Worm (Caenorhabditis elegans): ENCODE data around the gene aakb-2.
A peak's percentile ranks its signal among the peaks of the same experiment; 100 is the strongest.

Gene aakb-2

ce11 chrIII:11286069-11286468 is 49.1 kb downstream of the aakb-2 start (continued):
- TF ChIP-seq F52B5.7 (tag; optimal IDR thresholded peaks at IDR 0.05) (no peak), F57A8.1 (GFP tag; optimal IDR thresholded peaks at IDR 0.05) (no peak), D2030.7 (GFP tag; IDR thresholded peaks at IDR 0.05) (0 out of 2 replicates have a peak, but pooled peaks have one; percentile 21), fkh-3 (tag; optimal IDR thresholded peaks at IDR 0.05) (no peak), Y53F4B.3 (GFP tag; IDR thresholded peaks at IDR 0.05) (no peak), unc-62 (GFP tag; optimal IDR thresholded peaks at IDR 0.05) (no peak), lin-54 (GFP tag; optimal IDR thresholded peaks at IDR 0.05) (peak; percentile 83), lsl-1 (GFP tag; optimal IDR thresholded peaks at IDR 0.05) (no peak), B0019.2 (GFP tag; conservative IDR thresholded peaks at IDR 0.05) (no peak), mcd-1 (GFP tag; IDR thresholded peaks at IDR 0.05) (peak; percentile 45), ceh-58 (GFP tag; IDR thresholded peaks at IDR 0.05) (no peak), efl-1 (GFP tag; optimal IDR thresholded peaks at IDR 0.05) (peak; percentile 62), hmg-20 (GFP tag; IDR thresholded peaks at IDR 0.05) (no peak), ceh-91 (GFP tag; IDR thresholded peaks at IDR 0.05) (no peak), nfyb-1 (GFP tag; IDR thresholded peaks at IDR 0.05) (no peak)

ce11 chrIII:11287340-11287739 is 50.4 kb downstream of the aakb-2 start:
- TF ChIP-seq lin-35 (GFP tag; optimal IDR thresholded peaks at IDR 0.05) (no peak), ztf-3 (GFP tag; optimal IDR thresholded peaks at IDR 0.05) (no peak), Y95B8A.8 (GFP tag; IDR thresholded peaks at IDR 0.05) (no peak), dpff-1 (tag; optimal IDR thresholded peaks at IDR 0.05) (no peak), athp-1 (tag; optimal IDR thresholded peaks at IDR 0.05) (no peak), hlh-12 (tag; optimal IDR thresholded peaks at IDR 0.05) (no peak)

DNA sequence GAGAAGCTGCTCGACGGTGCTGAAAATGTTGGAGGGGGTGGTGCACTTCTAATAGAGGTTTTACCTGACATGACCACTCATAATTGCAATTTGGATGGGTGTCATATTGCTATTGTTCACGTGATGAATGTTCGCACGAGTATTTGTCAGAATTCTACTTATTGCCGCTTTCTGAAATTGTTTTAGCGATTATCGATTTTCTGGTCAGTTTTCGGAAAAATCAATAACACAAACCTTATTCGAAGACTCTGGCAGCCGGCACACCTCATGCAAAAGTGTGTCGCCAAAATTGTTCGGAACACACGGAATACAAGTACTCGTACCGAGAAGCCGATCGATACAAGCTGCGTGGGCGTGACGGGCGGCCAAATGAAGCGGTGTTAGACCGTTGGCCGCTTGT is 51.4 kb downstream of the aakb-2 start:
- TF ChIP-seq hrde-1 (tag; optimal IDR thresholded peaks at IDR 0.05; ENCODE audit: borderline replicate concordance): no peak
- no peak for TF ChIP-seq pbrm-1 (GFP tag; IDR thresholded peaks at IDR 0.05)
- no peak for TF ChIP-seq nfya-2 (GFP tag; IDR thresholded peaks at IDR 0.05)
- TF ChIP-seq repo-1 (tag; optimal IDR thresholded peaks at IDR 0.05): no peak
- no peak for TF ChIP-seq mxl-1 (tag; optimal IDR thresholded peaks at IDR 0.05)
- TF ChIP-seq F37B4.10 (GFP tag; IDR thresholded peaks at IDR 0.05): no peak
- no peak for TF ChIP-seq snpc-1.3 (tag; optimal IDR thresholded peaks at IDR 0.05; ENCODE audit: insufficient read depth)
- no peak for TF ChIP-seq nhr-80 (tag; optimal IDR thresholded peaks at IDR 0.05)
- no peak for TF ChIP-seq Y79H2A.3 (GFP tag; conservative IDR thresholded peaks at IDR 0.05)
- TF ChIP-seq snpc-4 (GFP tag; optimal IDR thresholded peaks at IDR 0.05): no peak
- TF ChIP-seq snpc-4 (tag; optimal IDR thresholded peaks at IDR 0.05): no peak
- no peak for TF ChIP-seq fkh-3 (tag; optimal IDR thresholded peaks at IDR 0.05)
- TF ChIP-seq nhr-179 (tag; optimal IDR thresholded peaks at IDR 0.05): no peak
- TF ChIP-seq atf-7 (tag; optimal IDR thresholded peaks at IDR 0.05): no peak
- no peak for TF ChIP-seq lin-35 (GFP tag; optimal IDR thresholded peaks at IDR 0.05)
- no peak for TF ChIP-seq hsf-1 (GFP tag; IDR thresholded peaks at IDR 0.05)
- TF ChIP-seq die-1 (tag; optimal IDR thresholded peaks at IDR 0.05): no peak

Measured in whole organism, young adult.